Worm (Caenorhabditis elegans) whole organism, midembryonic: ENCODE measurements around the gene swan-2.

ENCODE experiments used
- flt-1 ChIP-seq: fragments of 200-800 bp; sonication (Bioruptor generic); IDR thresholded peaks from 2 replicates; pipeline ENCODE4 v1.3.6; 2022; ENCODE audit warnings: missing genetic modification characterization, missing compliant biosample characterization
- tab-1 ChIP-seq: fragments of 200-800 bp; sonication (Bioruptor generic); IDR thresholded peaks from 2 replicates; pipeline ENCODE4 v1.3.6; 2022; ENCODE audit warnings: missing genetic modification characterization, missing compliant biosample characterization
- ztf-29 ChIP-seq: fragments of 200-800 bp; sonication (Bioruptor generic); IDR thresholded peaks from 2 replicates; pipeline ENCODE4 v1.3.6; 2022; ENCODE audit warnings: missing genetic modification reagents, missing genetic modification characterization, missing compliant biosample characterization

DNA sequence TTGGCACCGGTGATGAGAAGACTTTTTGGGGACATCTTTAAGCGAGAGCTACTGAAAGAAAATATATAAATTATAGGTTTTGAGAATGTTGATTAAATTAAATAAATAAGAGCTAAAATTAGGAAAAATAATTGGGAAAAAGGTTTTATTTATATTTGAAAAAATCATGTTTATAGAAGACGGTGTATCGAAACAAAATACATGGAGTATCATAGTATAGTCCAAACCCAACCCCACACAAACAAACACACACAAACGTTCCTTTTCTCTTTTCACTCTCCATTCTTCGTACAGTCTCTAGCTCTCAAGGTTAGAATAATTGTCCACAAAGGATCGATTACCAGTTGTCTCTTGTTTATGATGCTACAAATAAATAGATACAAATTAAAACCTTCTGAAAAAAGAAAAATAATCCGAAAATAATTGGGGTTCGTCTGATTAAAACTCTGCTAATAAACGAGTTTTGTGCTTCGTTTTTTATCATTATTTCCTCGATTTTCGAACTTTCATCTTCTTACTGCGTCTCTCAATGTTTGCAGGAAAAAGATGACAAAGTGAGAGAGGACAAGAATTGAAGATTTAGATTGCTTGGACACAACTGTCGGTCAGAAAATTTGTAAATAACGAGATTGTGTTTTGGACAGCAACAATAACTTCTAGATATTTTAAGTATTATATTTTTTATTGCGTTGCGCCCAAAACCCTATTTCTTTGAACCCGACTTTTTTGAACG is 47.6 kb downstream of the swan-2 start, which contains the start of gene F20G2.2:
- no peak for TF ChIP-seq tab-1 (GFP tag; lab: Robert Waterston, UW)
- TF ChIP-seq flt-1 (GFP tag; lab: Robert Waterston, UW): no peak
- TF ChIP-seq ztf-29 (GFP tag; lab: Robert Waterston, UW): no peak
